Fruit fly (Drosophila melanogaster): ENCODE measurements around the gene Cyp4ae1.

DNA sequence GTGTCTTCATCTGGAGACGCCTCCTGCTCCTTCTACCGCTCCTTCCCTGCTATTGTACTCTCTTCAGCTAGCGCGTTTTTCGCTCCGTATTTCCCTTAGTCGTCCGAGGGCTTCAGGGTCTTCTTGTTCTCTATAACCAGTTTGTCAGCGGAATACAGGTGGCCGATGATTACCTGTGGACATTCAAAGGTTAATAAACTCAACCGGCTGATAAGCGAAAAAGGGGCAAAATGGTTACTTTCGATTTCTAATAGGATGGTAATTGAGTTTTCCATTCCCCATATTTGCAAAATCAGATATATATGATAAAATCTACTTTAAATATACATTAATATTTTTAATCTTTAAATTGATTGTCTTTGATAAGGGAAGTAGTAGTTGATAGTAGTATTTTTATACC, 30.1 kb upstream of the Cyp4ae1 start:
- no peak for TF ChIP-seq dm (GFP tag; optimal IDR thresholded peaks at IDR 0.05)
- no peak for TF ChIP-seq CG31224 (GFP tag; IDR thresholded peaks at IDR 0.05)
- no peak for TF ChIP-seq Myb (GFP tag; optimal IDR thresholded peaks at IDR 0.05)
